Fruit fly (Drosophila melanogaster) whole organism, pupa: ENCODE results near the gene fry.

Source experiments
- CG10348 ChIP-seq: fragments of 200-800 bp; sonication (Bioruptor generic); IDR thresholded peaks from 2 replicates; pipeline ENCODE4 v1.3.6; 2022; ENCODE audit warnings: missing biosample characterization, missing genetic modification characterization
- CG12605 ChIP-seq: fragments of 200-800 bp; sonication (Bioruptor generic); IDR thresholded peaks from 2 replicates; pipeline ENCODE4 v1.3.6; 2022; ENCODE audit warnings: missing biosample characterization, missing genetic modification characterization
- CG13204 ChIP-seq: fragments of 200-800 bp; sonication (Bioruptor generic); optimal IDR thresholded peaks from 2 replicates; lab custom pipeline; 2018; ENCODE audit warnings: missing biosample characterization, mild to moderate bottlenecking, missing genetic modification characterization, moderate library complexity
- CG14655 ChIP-seq: fragments of 200-800 bp; sonication (Bioruptor generic); optimal IDR thresholded peaks from 3 replicates; lab custom pipeline; 2017; ENCODE audit warnings: mild to moderate bottlenecking, missing biosample characterization, missing genetic modification reagents, missing genetic modification characterization
- CG15710 ChIP-seq: fragments of 200-800 bp; sonication (Bioruptor generic); optimal IDR thresholded peaks from 2 replicates; lab custom pipeline; 2018; ENCODE audit warnings: missing biosample characterization, mild to moderate bottlenecking, missing genetic modification characterization, moderate library complexity
- CG17806 ChIP-seq: fragments of 200-800 bp; sonication (Bioruptor generic); optimal IDR thresholded peaks from 2 replicates; lab custom pipeline; 2018; ENCODE audit warnings: missing biosample characterization, mild to moderate bottlenecking, missing genetic modification characterization, moderate library complexity
- CG32121 ChIP-seq: fragments of 200-800 bp; sonication (Bioruptor generic); IDR thresholded peaks from 2 replicates; pipeline ENCODE4 v1.3.6; 2022; ENCODE audit warnings: missing biosample characterization, missing genetic modification characterization
- CG34367 ChIP-seq: fragments of 200-800 bp; sonication (Bioruptor generic); optimal IDR thresholded peaks from 2 replicates; lab custom pipeline; 2018; ENCODE audit warnings: missing biosample characterization, mild to moderate bottlenecking, missing genetic modification characterization
- CG4496 ChIP-seq: fragments of 200-800 bp; sonication (Bioruptor generic); IDR thresholded peaks from 3 replicates; pipeline ENCODE4 v1.3.6; 2022; ENCODE audit warnings: missing biosample characterization, missing genetic modification characterization
- CG8159 ChIP-seq: fragments of 200-800 bp; sonication (Bioruptor generic); optimal IDR thresholded peaks from 3 replicates; lab custom pipeline; 2018; ENCODE audit warnings: missing biosample characterization, mild to moderate bottlenecking, missing genetic modification characterization, moderate library complexity
- CG8301 ChIP-seq: fragments of 200-800 bp; sonication (Bioruptor generic); optimal IDR thresholded peaks from 2 replicates; lab custom pipeline; 2018; ENCODE audit warnings: missing biosample characterization, mild to moderate bottlenecking, missing genetic modification characterization
- CG9948 ChIP-seq: fragments of 200-800 bp; sonication (Bioruptor generic); optimal IDR thresholded peaks from 2 replicates; lab custom pipeline; 2018; ENCODE audit warnings: missing biosample characterization, mild to moderate bottlenecking, missing genetic modification characterization, moderate library complexity
- D1 ChIP-seq: fragments of 200-800 bp; sonication (Bioruptor generic); optimal IDR thresholded peaks from 2 replicates; lab custom pipeline; 2018; ENCODE audit warnings: missing biosample characterization, mild to moderate bottlenecking, missing genetic modification characterization, moderate library complexity
- EcR ChIP-seq: fragments of 200-800 bp; sonication (Bioruptor generic); optimal IDR thresholded peaks from 3 replicates; lab custom pipeline; 2019; ENCODE audit warnings: missing biosample characterization, missing genetic modification characterization, mild to moderate bottlenecking, moderate library complexity, missing genetic modification reagents
- Ets98B ChIP-seq: fragments of 200-800 bp; sonication (Bioruptor generic); IDR thresholded peaks from 2 replicates; pipeline ENCODE4 v1.3.6; 2022; ENCODE audit warnings: missing biosample characterization, missing genetic modification characterization
- Pif1A ChIP-seq: fragments of 200-800 bp; sonication (Bioruptor generic); optimal IDR thresholded peaks from 3 replicates; lab custom pipeline; 2016; ENCODE audit warnings: missing biosample characterization, missing genetic modification characterization
- Pif1B ChIP-seq: fragments of 200-800 bp; sonication (Bioruptor generic); optimal IDR thresholded peaks from 3 replicates; lab custom pipeline; 2016; ENCODE audit warnings: missing biosample characterization, missing genetic modification characterization
- Snoo ChIP-seq: fragments of 200-800 bp; sonication (Bioruptor generic); optimal IDR thresholded peaks from 3 replicates; lab custom pipeline; 2017; ENCODE audit warnings: missing biosample characterization, mild to moderate bottlenecking, missing genetic modification characterization, inconsistent platforms
- fd96Ca ChIP-seq: fragments of 200-800 bp; sonication (Bioruptor generic); IDR thresholded peaks from 3 replicates; pipeline ENCODE4 v1.3.6; 2022; ENCODE audit warnings: missing biosample characterization, missing genetic modification characterization
- gl ChIP-seq: fragments of 200-800 bp; sonication (Bioruptor generic); optimal IDR thresholded peaks from 2 replicates; lab custom pipeline; 2018; ENCODE audit warnings: missing biosample characterization, mild to moderate bottlenecking, missing genetic modification characterization
- rn ChIP-seq: fragments of 200-800 bp; sonication (Bioruptor generic); IDR thresholded peaks from 2 replicates; pipeline ENCODE4 v1.3.6; 2022; ENCODE audit warnings: missing biosample characterization, missing genetic modification characterization

The fry gene

dm6 chr3L:9678994-9679393 is at the start of gene fry, which contains the start of gene CG16717:
TSS of gene fry (minus strand) at chr3L:9679103.
TSS of gene CG16717 (plus strand) at chr3L:9679201.
- TF ChIP-seq Pif1B (GFP tag; lab: Kevin White, UChicago): no peak
- TF ChIP-seq CG34367: no peak
- TF ChIP-seq CG32121 (GFP tag; lab: Robert Waterston, UW): no peak
- no peak for TF ChIP-seq Snoo (tag; lab: Kevin White, UChicago)
- TF ChIP-seq CG15710: no peak
- TF ChIP-seq gl: no peak
- TF ChIP-seq D1 (tag; lab: Kevin White, UChicago): no peak
- TF ChIP-seq rn (GFP tag; lab: Robert Waterston, UW): no peak
- no peak for TF ChIP-seq CG14655 (GFP tag; lab: Kevin White, UChicago)
- no peak for TF ChIP-seq CG8301
- no peak for TF ChIP-seq CG12605 (GFP tag; lab: Robert Waterston, UW)
- TF ChIP-seq fd96Ca (GFP tag; lab: Robert Waterston, UW): no peak
- TF ChIP-seq CG4496 (GFP tag; lab: Robert Waterston, UW): no peak
- TF ChIP-seq CG10348 (GFP tag; lab: Robert Waterston, UW): no peak
- TF ChIP-seq CG9948 (tag; lab: Kevin White, UChicago): no peak
- no peak for TF ChIP-seq Ets98B (GFP tag; lab: Robert Waterston, UW)
- no peak for TF ChIP-seq EcR
- no peak for TF ChIP-seq CG8159
- TF ChIP-seq CG17806 (tag; lab: Kevin White, UChicago): no peak

dm6 chr3L:9726707-9727106 is 47.8 kb upstream of the fry start, which contains the start of gene Naa60:
TSS of gene Naa60 (plus strand) at chr3L:9726895.
- TF ChIP-seq CG8159 (peak; percentile 50), CG4496 (GFP tag; lab: Robert Waterston, UW) (no peak)

DNA sequence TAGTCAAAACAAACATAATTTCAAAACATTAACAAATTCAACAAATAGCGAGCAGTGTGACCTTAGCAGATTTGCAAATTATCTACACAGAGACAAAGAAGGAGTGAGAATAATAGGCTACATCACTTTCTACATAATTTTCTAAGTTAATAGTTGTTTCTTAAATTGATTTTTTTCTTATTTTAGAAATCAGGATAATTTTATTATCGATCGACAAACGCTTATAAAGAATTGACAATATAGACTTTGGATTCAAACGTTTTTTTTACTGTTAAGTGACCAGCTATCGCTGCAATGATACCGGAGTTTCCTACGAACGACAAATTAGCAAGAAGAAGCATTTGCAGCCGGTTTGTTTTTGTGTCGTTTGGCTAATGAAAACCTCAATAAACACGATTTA is 44.2 kb upstream of the fry start, which contains the start of the genes nbs and defl:
Gene nbs (minus strand): TSS at position 87 of the 400 bp plus-strand sequence.
Gene defl (plus strand): TSS at position 316 of the 400 bp plus-strand sequence.
- TF ChIP-seq CG8301 (no peak), gl (peak; percentile 12), CG15710 (peak; percentile 59), CG4496 (GFP tag; lab: Robert Waterston, UW) (peak; percentile 79), CG9948 (tag; lab: Kevin White, UChicago) (peak; percentile 28), CG13204 (GFP tag; lab: Kevin White, UChicago) (no peak), Ets98B (GFP tag; lab: Robert Waterston, UW) (peak; percentile 50; the same call in 1 of the 2 replicates), CG17806 (tag; lab: Kevin White, UChicago) (peak; percentile 45), CG12605 (GFP tag; lab: Robert Waterston, UW) (no peak), CG32121 (GFP tag; lab: Robert Waterston, UW) (peak; percentile 65; the same call in 1 of the 2 replicates), CG14655 (GFP tag; lab: Kevin White, UChicago) (no peak), CG10348 (GFP tag; lab: Robert Waterston, UW) (no peak), CG8159 (peak; percentile 56), Snoo (tag; lab: Kevin White, UChicago) (peak; percentile 60)

DNA sequence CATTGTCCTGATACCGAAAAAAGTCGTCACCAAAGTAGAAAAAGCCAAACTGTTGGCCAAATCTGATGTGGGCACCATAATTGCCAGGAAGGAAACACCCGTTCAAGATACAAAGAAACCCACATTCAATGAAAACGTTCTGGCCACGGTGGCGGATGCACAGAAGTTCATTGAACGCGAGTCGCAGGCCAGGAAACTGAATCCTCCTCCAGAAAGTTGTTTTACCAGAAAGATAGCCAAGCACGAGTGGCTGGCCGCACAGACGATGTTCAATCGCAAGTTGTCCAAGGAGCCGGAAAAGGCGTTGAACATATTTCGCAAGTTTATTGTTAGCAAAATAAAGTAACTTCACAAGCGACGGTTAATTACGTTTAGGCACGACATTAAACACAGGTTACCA is 41.2 kb upstream of the fry start:
- TF ChIP-seq CG34367 (no peak), fd96Ca (GFP tag; lab: Robert Waterston, UW) (no peak), CG14655 (GFP tag; lab: Kevin White, UChicago) (no peak), gl (no peak), CG15710 (no peak), Pif1A (GFP tag; lab: Kevin White, UChicago) (no peak), CG12605 (GFP tag; lab: Robert Waterston, UW) (no peak), CG8301 (no peak), EcR (no peak), CG32121 (GFP tag; lab: Robert Waterston, UW) (no peak), Snoo (tag; lab: Kevin White, UChicago) (no peak), rn (GFP tag; lab: Robert Waterston, UW) (no peak), Pif1B (GFP tag; lab: Kevin White, UChicago) (no peak), D1 (tag; lab: Kevin White, UChicago) (no peak), CG10348 (GFP tag; lab: Robert Waterston, UW) (no peak)

DNA sequence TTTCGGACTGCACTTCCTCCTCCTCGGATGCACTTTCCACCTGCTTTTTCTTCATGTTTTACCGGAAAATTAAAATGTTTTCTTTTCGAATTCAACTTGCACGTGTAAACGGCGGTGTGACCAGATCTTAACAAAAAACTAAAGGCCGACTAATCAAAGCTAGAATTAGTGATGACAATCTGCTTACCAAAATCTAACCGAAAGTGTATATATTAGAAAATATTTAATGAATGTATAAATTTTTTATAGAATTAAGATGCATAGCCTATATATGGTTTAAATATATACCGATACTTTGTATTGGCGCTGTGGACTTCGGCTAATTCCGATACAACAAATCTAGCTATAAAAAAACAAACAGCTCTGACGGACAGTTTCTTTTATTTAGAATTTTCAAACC is 40.0 kb upstream of the fry start, which contains the start of the genes CG18178 and CG14174:
Gene CG18178 (minus strand): TSS at position 216 of the 400 bp plus-strand sequence.
Gene CG14174 (plus strand): TSS at position 400 of the 400 bp plus-strand sequence.
- TF ChIP-seq CG15710 (peak; percentile 73), CG17806 (tag; lab: Kevin White, UChicago) (peak; percentile 36), CG32121 (GFP tag; lab: Robert Waterston, UW) (peak; percentile 25; the same call in 1 of the 2 replicates), gl (no peak), rn (GFP tag; lab: Robert Waterston, UW) (no peak), fd96Ca (GFP tag; lab: Robert Waterston, UW) (no peak), CG8159 (peak; percentile 75), CG34367 (peak; percentile 25), EcR (no peak), CG12605 (GFP tag; lab: Robert Waterston, UW) (peak; percentile 48; the same call in 1 of the 2 replicates), D1 (tag; lab: Kevin White, UChicago) (no peak), Pif1A (GFP tag; lab: Kevin White, UChicago) (no peak), CG14655 (GFP tag; lab: Kevin White, UChicago) (no peak), Ets98B (GFP tag; lab: Robert Waterston, UW) (0 out of 2 replicates have a peak, but pooled peaks have one; percentile 15), CG8301 (no peak), CG13204 (GFP tag; lab: Kevin White, UChicago) (no peak), Snoo (tag; lab: Kevin White, UChicago) (peak; percentile 50), Pif1B (GFP tag; lab: Kevin White, UChicago) (no peak), CG9948 (tag; lab: Kevin White, UChicago) (peak; percentile 47), CG4496 (GFP tag; lab: Robert Waterston, UW) (peak; percentile 37; the same call in 2 of the 3 replicates), CG10348 (GFP tag; lab: Robert Waterston, UW) (no peak)
